Worm (Caenorhabditis elegans): Measurements from ENCODE around the gene fbxa-141.

fbxa-141 gene

ce11 chrX:14539468-14539867 is 26.8 kb upstream of the fbxa-141 start:
- TF ChIP-seq ceh-48 (tag; optimal IDR thresholded peaks at IDR 0.05) (no peak), ahr-1 (tag; optimal IDR thresholded peaks at IDR 0.05) (no peak), dmd-4 (tag; optimal IDR thresholded peaks at IDR 0.05; ENCODE audit: borderline replicate concordance) (no peak), ttx-3 (tag; optimal IDR thresholded peaks at IDR 0.05) (no peak), K02D7.2 (tag; optimal IDR thresholded peaks at IDR 0.05) (no peak), fkh-10 (GFP tag; optimal IDR thresholded peaks at IDR 0.05) (no peak), sox-2 (GFP tag; IDR thresholded peaks at IDR 0.05) (no peak), pha-4 (tag; optimal IDR thresholded peaks at IDR 0.05) (no peak), fax-1 (tag; optimal IDR thresholded peaks at IDR 0.05) (no peak), mec-3 (tag; optimal IDR thresholded peaks at IDR 0.05; ENCODE audit: borderline replicate concordance) (no peak)

DNA sequence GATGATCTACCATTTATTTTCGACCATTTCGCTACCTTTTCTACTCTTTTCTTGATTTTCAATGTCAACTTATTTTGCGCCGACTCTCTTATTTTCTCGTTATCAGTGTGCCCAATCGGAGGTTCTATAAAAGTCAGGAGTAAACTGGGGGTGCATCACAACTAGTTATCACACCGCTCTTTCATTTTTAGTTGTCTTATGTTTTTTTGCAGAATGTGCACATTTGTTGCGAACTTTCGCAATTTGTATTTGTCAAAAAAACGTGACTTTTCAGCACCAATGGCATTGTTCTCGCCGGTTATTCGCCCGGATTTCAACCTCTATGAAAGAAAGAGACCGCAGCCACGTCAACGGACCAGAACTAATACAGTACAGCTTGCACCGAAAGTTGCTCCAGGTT is 24.9 kb upstream of the fbxa-141 start:
- TF ChIP-seq ceh-45 (GFP tag; IDR thresholded peaks at IDR 0.05), result no peak
- TF ChIP-seq nhr-232 (tag; optimal IDR thresholded peaks at IDR 0.05), result no peak
- TF ChIP-seq ceh-18 (tag; optimal IDR thresholded peaks at IDR 0.05), result no peak
- TF ChIP-seq lim-6 (tag; optimal IDR thresholded peaks at IDR 0.05), result no peak
- no peak for TF ChIP-seq pros-1 (tag; optimal IDR thresholded peaks at IDR 0.05)
- no peak for TF ChIP-seq ama-1 (optimal IDR thresholded peaks at IDR 0.05)
- no peak for TF ChIP-seq unc-55 (GFP tag; optimal IDR thresholded peaks at IDR 0.05)

- TF ChIP-seq ceh-2 (tag; optimal IDR thresholded peaks at IDR 0.05), result no peak
- no peak for TF ChIP-seq nhr-232 (tag; optimal IDR thresholded peaks at IDR 0.05)
- no peak for TF ChIP-seq ttx-3 (tag; optimal IDR thresholded peaks at IDR 0.05)
- no peak for TF ChIP-seq ceh-45 (GFP tag; IDR thresholded peaks at IDR 0.05)
These were observed 23.2 kb upstream of the fbxa-141 start for ce11 chrX:14535913-14536312.

DNA sequence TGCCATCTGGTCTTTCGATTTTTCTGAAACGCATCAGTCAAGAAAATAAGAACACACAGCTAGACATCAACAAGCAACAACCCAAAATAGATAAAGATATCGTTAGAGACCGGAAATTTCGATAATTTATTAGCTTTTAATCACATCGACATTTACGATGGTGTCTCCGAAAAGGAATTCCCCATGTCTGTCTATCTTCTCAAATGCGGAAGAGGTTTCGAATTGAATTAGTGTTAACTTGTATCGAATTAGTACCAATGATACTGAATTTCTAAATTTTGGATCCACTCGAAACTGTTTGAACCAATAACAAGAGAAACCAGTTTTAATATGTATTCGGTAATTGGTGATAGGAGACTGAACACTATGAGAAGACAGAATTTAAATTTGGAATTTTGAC is 21.9 kb upstream of the fbxa-141 start:
- no peak for TF ChIP-seq ets-4 (tag; optimal IDR thresholded peaks at IDR 0.05)
- no peak for TF ChIP-seq ceh-24 (tag; optimal IDR thresholded peaks at IDR 0.05)
- TF ChIP-seq pag-3 (tag; optimal IDR thresholded peaks at IDR 0.05; ENCODE audit: borderline replicate concordance), result no peak
- no peak for TF ChIP-seq fkh-6 (tag; optimal IDR thresholded peaks at IDR 0.05)
- no peak for TF ChIP-seq ceh-9 (tag; optimal IDR thresholded peaks at IDR 0.05)
- TF ChIP-seq nhr-232 (tag; optimal IDR thresholded peaks at IDR 0.05), result no peak

DNA sequence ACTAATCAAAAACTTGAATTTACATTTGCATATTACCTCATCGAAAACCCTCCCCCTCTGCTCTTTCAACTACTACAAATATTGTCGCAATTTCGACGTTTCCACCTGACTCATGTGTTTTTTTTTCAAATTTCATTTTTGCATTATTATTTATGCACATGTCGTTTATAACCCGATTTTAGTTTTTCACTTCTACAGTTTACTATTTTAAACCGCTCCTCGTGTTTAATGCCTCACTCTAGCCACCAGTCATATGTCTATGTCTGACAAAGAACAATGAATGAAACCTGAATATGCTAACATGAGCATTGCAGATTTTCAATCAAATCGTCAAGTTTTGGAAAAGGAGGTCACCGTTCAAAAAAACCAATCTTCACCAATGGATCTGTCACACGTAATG is 21.4 kb upstream of the fbxa-141 start, which contains the start of gene T24C2.5:
T24C2.5 (plus strand) TSS at position 301 of the 400 bp plus-strand sequence.
- TF ChIP-seq pha-2 (tag; optimal IDR thresholded peaks at IDR 0.05) (no peak), T23F11.4 (GFP tag; optimal IDR thresholded peaks at IDR 0.05) (no peak), ceh-48 (tag; optimal IDR thresholded peaks at IDR 0.05) (no peak), ahr-1 (tag; optimal IDR thresholded peaks at IDR 0.05) (no peak), lin-11 (tag; optimal IDR thresholded peaks at IDR 0.05) (no peak), sox-4 (tag; optimal IDR thresholded peaks at IDR 0.05) (no peak), tbx-7 (tag; optimal IDR thresholded peaks at IDR 0.05) (no peak), pros-1 (tag; optimal IDR thresholded peaks at IDR 0.05) (no peak), F13H6.1 (tag; optimal IDR thresholded peaks at IDR 0.05) (no peak), npax-4 (tag; optimal IDR thresholded peaks at IDR 0.05) (no peak), zip-5 (tag; optimal IDR thresholded peaks at IDR 0.05) (no peak), C38D4.7 (GFP tag; optimal IDR thresholded peaks at IDR 0.05) (no peak), madf-2 (tag; optimal IDR thresholded peaks at IDR 0.05) (no peak), dmd-4 (tag; optimal IDR thresholded peaks at IDR 0.05; ENCODE audit: borderline replicate concordance) (no peak), C08G9.2 (tag; optimal IDR thresholded peaks at IDR 0.05) (no peak)

ce11 chrX:14530107-14530506 is 17.4 kb upstream of the fbxa-141 start, which contains the start of gene nspc-20:
Gene nspc-20, minus strand, starts transcription at chrX:14530207.
- TF ChIP-seq syd-9 (tag; optimal IDR thresholded peaks at IDR 0.05) (no peak), ama-1 (optimal IDR thresholded peaks at IDR 0.05) (no peak), sox-4 (tag; optimal IDR thresholded peaks at IDR 0.05) (no peak), madf-2 (tag; optimal IDR thresholded peaks at IDR 0.05) (no peak), hlh-8 (tag; optimal IDR thresholded peaks at IDR 0.05) (no peak), dve-1 (tag; optimal IDR thresholded peaks at IDR 0.05) (no peak), zip-5 (tag; optimal IDR thresholded peaks at IDR 0.05) (no peak), pha-2 (tag; optimal IDR thresholded peaks at IDR 0.05) (no peak), hlh-6 (tag; optimal IDR thresholded peaks at IDR 0.05) (no peak), pha-4 (tag; optimal IDR thresholded peaks at IDR 0.05) (no peak), ceh-24 (tag; optimal IDR thresholded peaks at IDR 0.05) (no peak), dmd-4 (tag; optimal IDR thresholded peaks at IDR 0.05; ENCODE audit: borderline replicate concordance) (no peak), mec-3 (tag; optimal IDR thresholded peaks at IDR 0.05; ENCODE audit: borderline replicate concordance) (no peak), pax-1 (tag; optimal IDR thresholded peaks at IDR 0.05) (no peak), hlh-13 (GFP tag; optimal IDR thresholded peaks at IDR 0.05) (no peak), nhr-232 (tag; optimal IDR thresholded peaks at IDR 0.05) (no peak), F13H6.1 (tag; optimal IDR thresholded peaks at IDR 0.05) (no peak), hlh-30 (tag; optimal IDR thresholded peaks at IDR 0.05; ENCODE audit: insufficient read depth) (no peak), ceh-34 (tag; optimal IDR thresholded peaks at IDR 0.05) (no peak)
